Worm (Caenorhabditis elegans) whole organism, L4 larva: Measurements from ENCODE around the gene H14A12.5.
A peak's percentile ranks its signal among the peaks of the same experiment; 100 is the strongest.

Source experiments
- T26A8.4 ChIP-seq: fragments of 200-800 bp; sonication (Bioruptor generic); IDR thresholded peaks from 2 replicates; pipeline ENCODE4 v1.3.6; 2022; ENCODE audit warnings: missing genetic modification characterization, missing compliant biosample characterization
- ama-1 ChIP-seq: fragments of 150-350 bp; optimal IDR thresholded peaks from 2 replicates; lab custom pipeline; 2014; ENCODE audit warnings: inconsistent platforms, mixed read lengths
- jun-1 ChIP-seq: fragments of 150-350 bp; optimal IDR thresholded peaks from 2 replicates; lab custom pipeline; 2014; ENCODE audit warnings: missing biosample characterization, missing genetic modification reagents, missing genetic modification characterization
- lin-39 ChIP-seq: fragments of 150-350 bp; optimal IDR thresholded peaks from 2 replicates; lab custom pipeline; 2014; ENCODE audit warnings: missing biosample characterization, missing genetic modification reagents, missing genetic modification characterization
- mdl-1 ChIP-seq, 2 experiments: fragments of 150-350 bp in 1 of 2; sonication (generic microtip) in 1 of 2; optimal IDR thresholded peaks; 2 replicates each; lab custom pipeline; 2014 to 2017; ENCODE audit warnings: missing biosample characterization in 2 of 2, missing genetic modification characterization in 2 of 2
- nhr-11 ChIP-seq: fragments of 150-350 bp; optimal IDR thresholded peaks from 2 replicates; lab custom pipeline; 2014; ENCODE audit warnings: missing biosample characterization, missing genetic modification characterization
- nhr-237 ChIP-seq: sonication (generic microtip); optimal IDR thresholded peaks from 2 replicates; lab custom pipeline; 2017; ENCODE audit warnings: missing biosample characterization, missing genetic modification characterization
- nhr-28 ChIP-seq: fragments of 150-350 bp; optimal IDR thresholded peaks from 2 replicates; lab custom pipeline; 2014; ENCODE audit warnings: missing biosample characterization, missing genetic modification characterization
- nhr-76 ChIP-seq: fragments of 150-350 bp; optimal IDR thresholded peaks from 2 replicates; lab custom pipeline; 2014; ENCODE audit warnings: missing biosample characterization, missing genetic modification characterization
- pqm-1 ChIP-seq: sonication (generic microtip); optimal IDR thresholded peaks from 2 replicates; lab custom pipeline; 2017; ENCODE audit warnings: missing biosample characterization, missing genetic modification characterization
- zag-1 ChIP-seq: fragments of 150-350 bp; optimal IDR thresholded peaks from 2 replicates; lab custom pipeline; 2014; ENCODE audit warnings: missing biosample characterization, missing genetic modification characterization
- zip-2 ChIP-seq: fragments of 150-350 bp; optimal IDR thresholded peaks from 2 replicates; lab custom pipeline; 2014; ENCODE audit warnings: missing biosample characterization, missing genetic modification characterization
- ztf-11 ChIP-seq: fragments of 150-350 bp; optimal IDR thresholded peaks from 2 replicates; lab custom pipeline; 2014; ENCODE audit warnings: missing biosample characterization, missing genetic modification characterization

DNA sequence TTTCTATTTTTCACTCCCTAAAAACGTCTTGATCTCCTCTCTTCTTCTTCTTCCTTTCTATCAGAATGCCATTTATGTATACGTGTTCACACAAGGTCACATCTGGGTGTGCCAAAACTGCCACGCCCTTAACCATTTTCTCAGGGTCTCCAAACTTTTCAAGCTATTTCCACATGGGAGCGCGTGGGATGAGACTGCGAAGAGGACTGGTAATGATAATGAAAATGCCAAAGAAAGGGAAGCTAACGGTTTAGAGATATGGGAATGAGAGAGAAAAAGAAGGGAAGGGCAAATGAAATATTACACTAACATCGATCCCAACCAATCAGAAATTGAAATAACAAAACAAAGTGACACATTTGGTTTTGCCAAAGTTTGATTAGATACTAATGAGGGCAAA lies 19.4 kb upstream of the H14A12.5 start:
- TF ChIP-seq nhr-237 (no peak), nhr-11 (tag; lab: Kevin White, UChicago) (no peak), pqm-1 (tag; lab: Kevin White, UChicago) (no peak), zag-1 (tag; lab: Kevin White, UChicago) (no peak), jun-1 (tag; lab: Kevin White, UChicago) (no peak), nhr-76 (tag; lab: Kevin White, UChicago) (no peak), ztf-11 (no peak), zip-2 (no peak), ama-1 (lab: Kevin White, UChicago) (no peak), lin-39 (no peak), mdl-1 (tag; optimal IDR thresholded peaks at IDR 0.05; lab: Kevin White, UChicago) (peak in 1 of 2 experiments; percentile 58), T26A8.4 (GFP tag; lab: Robert Waterston, UW) (no peak), nhr-28 (tag; lab: Kevin White, UChicago) (peak; percentile 54)
